Fruit fly (Drosophila melanogaster) whole organism, embryonic: ENCODE measurements around the gene Prp3.

Experiments used
- Ada2b ChIP-seq: fragments of 200-800 bp; sonication (Bioruptor generic); IDR thresholded peaks from 2 replicates; pipeline ENCODE4 v1.3.6; 2022; ENCODE audit warnings: missing biosample characterization, missing genetic modification characterization
- Atf6 ChIP-seq: fragments of 200-800 bp; sonication (Bioruptor generic); IDR thresholded peaks from 2 replicates; pipeline ENCODE4 v1.3.6; 2022; ENCODE audit warnings: missing biosample characterization, missing genetic modification characterization
- Bdp1 ChIP-seq: fragments of 200-800 bp; sonication (Bioruptor generic); optimal IDR thresholded peaks from 3 replicates; lab custom pipeline; 2016; ENCODE audit warnings: missing biosample characterization, missing genetic modification characterization
- CG10274 ChIP-seq: fragments of 200-800 bp; sonication (Bioruptor generic); optimal IDR thresholded peaks from 3 replicates; lab custom pipeline; 2017; ENCODE audit warnings: missing biosample characterization, mild to moderate bottlenecking, missing genetic modification characterization
- CG10366 ChIP-seq: fragments of 200-800 bp; sonication (Bioruptor generic); IDR thresholded peaks from 2 replicates; pipeline ENCODE4 v1.3.6; 2022; ENCODE audit warnings: missing biosample characterization, missing genetic modification characterization
- CG10959 ChIP-seq: fragments of 200-800 bp; sonication (Bioruptor generic); IDR thresholded peaks from 2 replicates; pipeline ENCODE4 v1.3.6; 2022; ENCODE audit warnings: missing biosample characterization, missing genetic modification characterization
- CG11696 ChIP-seq: fragments of 200-800 bp; sonication (Bioruptor generic); IDR thresholded peaks from 2 replicates; pipeline ENCODE4 v1.3.6; 2022; ENCODE audit warnings: missing biosample characterization, missing genetic modification characterization
- CG12155 ChIP-seq: fragments of 200-800 bp; sonication (Bioruptor generic); optimal IDR thresholded peaks from 3 replicates; lab custom pipeline; 2016; ENCODE audit warnings: missing biosample characterization, missing genetic modification characterization
- CG12769 ChIP-seq: fragments of 200-800 bp; sonication (Bioruptor generic); optimal IDR thresholded peaks from 2 replicates; lab custom pipeline; 2019; ENCODE audit warnings: missing biosample characterization, mild to moderate bottlenecking, missing genetic modification characterization, moderate library complexity
- CG13123 ChIP-seq: fragments of 200-800 bp; sonication (Bioruptor generic); optimal IDR thresholded peaks from 2 replicates; lab custom pipeline; 2016; ENCODE audit warnings: missing biosample characterization, missing genetic modification characterization
- CG15514 ChIP-seq: fragments of 200-800 bp; sonication (Bioruptor generic); optimal IDR thresholded peaks from 3 replicates; lab custom pipeline; 2017; ENCODE audit warnings: missing biosample characterization, missing genetic modification characterization, mild to moderate bottlenecking, moderate library complexity, missing genetic modification reagents
- CG16813 ChIP-seq: fragments of 200-800 bp; sonication (Bioruptor generic); IDR thresholded peaks from 3 replicates; pipeline ENCODE4 v1.3.6; 2022; ENCODE audit warnings: missing biosample characterization, missing genetic modification characterization; ENCODE audit not compliant: partially characterized antibody
- CG17361 ChIP-seq: fragments of 200-800 bp; sonication (Bioruptor generic); IDR thresholded peaks from 3 replicates; pipeline ENCODE4 v1.3.6; 2022; ENCODE audit warnings: missing biosample characterization, missing genetic modification characterization
- CG3281 ChIP-seq: fragments of 200-800 bp; sonication (Bioruptor generic); optimal IDR thresholded peaks from 3 replicates; lab custom pipeline; 2017; ENCODE audit warnings: missing biosample characterization, mild to moderate bottlenecking, missing genetic modification characterization
- CG3407 ChIP-seq: fragments of 200-800 bp; sonication (Bioruptor generic); optimal IDR thresholded peaks from 2 replicates; lab custom pipeline; 2018; ENCODE audit warnings: missing biosample characterization, mild to moderate bottlenecking, missing genetic modification characterization
- CG6854 ChIP-seq: fragments of 200-800 bp; sonication (Bioruptor generic); optimal IDR thresholded peaks from 3 replicates; lab custom pipeline; 2017; ENCODE audit warnings: missing biosample characterization, mild to moderate bottlenecking, missing genetic modification characterization
- CG7786 ChIP-seq: fragments of 200-800 bp; sonication (Bioruptor generic); optimal IDR thresholded peaks from 2 replicates; lab custom pipeline; 2016; ENCODE audit warnings: missing biosample characterization, missing genetic modification characterization
- CG7987 ChIP-seq: fragments of 200-800 bp; sonication (Bioruptor generic); optimal IDR thresholded peaks from 2 replicates; lab custom pipeline; 2018; ENCODE audit warnings: missing biosample characterization, mild to moderate bottlenecking, missing genetic modification characterization, moderate library complexity
- CG8944 ChIP-seq: fragments of 200-800 bp; sonication (Bioruptor generic); optimal IDR thresholded peaks from 3 replicates; lab custom pipeline; 2016; ENCODE audit warnings: missing biosample characterization, missing genetic modification characterization
- CG9609 ChIP-seq: fragments of 200-800 bp; sonication (Bioruptor generic); optimal IDR thresholded peaks from 3 replicates; lab custom pipeline; 2016; ENCODE audit warnings: missing biosample characterization, missing genetic modification characterization
- CoRest ChIP-seq: fragments of 200-800 bp; sonication (Bioruptor generic); optimal IDR thresholded peaks from 3 replicates; lab custom pipeline; 2018; ENCODE audit warnings: missing biosample characterization, mild to moderate bottlenecking, missing genetic modification characterization, moderate library complexity
- Dbx ChIP-seq: fragments of 200-800 bp; sonication (Bioruptor generic); IDR thresholded peaks from 3 replicates; pipeline ENCODE4 v1.3.6; 2022; ENCODE audit warnings: missing biosample characterization, missing genetic modification characterization
- Gsc ChIP-seq: fragments of 200-800 bp; sonication (Bioruptor generic); IDR thresholded peaks from 2 replicates; pipeline ENCODE4 v1.3.6; 2022; ENCODE audit warnings: missing biosample characterization, missing genetic modification characterization
- HLHmδ ChIP-seq: fragments of 200-800 bp; sonication (Bioruptor generic); optimal IDR thresholded peaks from 2 replicates; lab custom pipeline; 2018; ENCODE audit warnings: missing biosample characterization, mild to moderate bottlenecking, missing genetic modification characterization, moderate library complexity
- HmgZ ChIP-seq: fragments of 200-800 bp; sonication (Bioruptor generic); optimal IDR thresholded peaks from 2 replicates; lab custom pipeline; 2018; ENCODE audit warnings: missing biosample characterization, mild to moderate bottlenecking, missing genetic modification characterization
- Hmr ChIP-seq: fragments of 200-800 bp; sonication (Bioruptor generic); optimal IDR thresholded peaks from 3 replicates; lab custom pipeline; 2017; ENCODE audit warnings: mild to moderate bottlenecking, missing biosample characterization, missing genetic modification reagents, missing genetic modification characterization
- Lim3 ChIP-seq: fragments of 200-800 bp; sonication (Bioruptor generic); IDR thresholded peaks from 2 replicates; pipeline ENCODE4 v1.3.6; 2022; ENCODE audit warnings: missing biosample characterization, missing genetic modification characterization
- Meics ChIP-seq: fragments of 200-800 bp; sonication (Bioruptor generic); optimal IDR thresholded peaks from 2 replicates; lab custom pipeline; 2017; ENCODE audit warnings: missing biosample characterization, mild to moderate bottlenecking, missing genetic modification characterization
- Poxn ChIP-seq: fragments of 200-800 bp; sonication (Bioruptor generic); IDR thresholded peaks from 2 replicates; pipeline ENCODE4 v1.3.6; 2022; ENCODE audit warnings: missing biosample characterization, missing genetic modification characterization
- Rx ChIP-seq: fragments of 200-800 bp; sonication (Bioruptor generic); IDR thresholded peaks from 2 replicates; pipeline ENCODE4 v1.3.6; 2022; ENCODE audit warnings: missing biosample characterization, missing genetic modification characterization
- Taf1 ChIP-seq: fragments of 200-800 bp; sonication (Bioruptor generic); IDR thresholded peaks from 2 replicates; pipeline ENCODE4 v1.3.6; 2022; ENCODE audit warnings: missing biosample characterization, missing genetic modification characterization
- Tbp ChIP-seq: fragments of >200 bp; optimal IDR thresholded peaks from 2 replicates; lab custom pipeline; 2018; ENCODE audit warnings: missing biosample characterization, missing genetic modification characterization
- Trl ChIP-seq, 3 experiments: fragments of >200 bp in 2 of 3; fragments of 200-800 bp in 1 of 3; sonication (Bioruptor generic) in 1 of 3; optimal IDR thresholded peaks; 2 replicates in 1 of 3; 3 replicates in 2 of 3; lab custom pipeline; 2016 to 2017; ENCODE audit warnings: missing biosample characterization in 1 of 3, missing genetic modification characterization in 1 of 3
- Vsx1 ChIP-seq: fragments of 200-800 bp; sonication (Bioruptor generic); optimal IDR thresholded peaks from 2 replicates; lab custom pipeline; 2017; ENCODE audit warnings: missing biosample characterization, mild to moderate bottlenecking, missing genetic modification characterization, missing genetic modification reagents
- cas ChIP-seq: fragments of 200-800 bp; sonication (Bioruptor generic); IDR thresholded peaks from 2 replicates; pipeline ENCODE4 v1.3.6; 2022; ENCODE audit warnings: missing biosample characterization, missing genetic modification characterization
- crol ChIP-seq: fragments of 200-800 bp; sonication (Bioruptor generic); IDR thresholded peaks from 2 replicates; pipeline ENCODE4 v1.3.6; 2022; ENCODE audit warnings: missing biosample characterization, missing genetic modification characterization
- dati ChIP-seq: fragments of 200-800 bp; sonication (Bioruptor generic); IDR thresholded peaks from 2 replicates; pipeline ENCODE4 v1.3.6; 2022; ENCODE audit warnings: missing biosample characterization, missing genetic modification characterization
- eve ChIP-seq, 2 experiments: fragments of >200 bp; optimal IDR thresholded peaks; 2 replicates each; lab custom pipeline; 2017; ENCODE audit warnings: missing biosample characterization in 2 of 2, missing genetic modification characterization in 2 of 2
- fd3F ChIP-seq: fragments of 200-800 bp; sonication (Bioruptor generic); optimal IDR thresholded peaks from 2 replicates; lab custom pipeline; 2018; ENCODE audit warnings: missing biosample characterization, mild to moderate bottlenecking, missing genetic modification characterization, moderate library complexity
- gcm2 ChIP-seq: fragments of 200-800 bp; sonication (Bioruptor generic); optimal IDR thresholded peaks from 2 replicates; lab custom pipeline; 2016; ENCODE audit warnings: missing biosample characterization, missing genetic modification characterization
- ham ChIP-seq: fragments of 200-800 bp; sonication (Bioruptor generic); IDR thresholded peaks from 2 replicates; pipeline ENCODE4 v1.3.6; 2022; ENCODE audit warnings: missing biosample characterization, missing genetic modification characterization
- nau ChIP-seq: fragments of 200-800 bp; sonication (Bioruptor generic); optimal IDR thresholded peaks from 3 replicates; lab custom pipeline; 2017; ENCODE audit warnings: missing biosample characterization, mild to moderate bottlenecking, missing genetic modification characterization, missing genetic modification reagents
- nom ChIP-seq: fragments of 200-800 bp; sonication (Bioruptor generic); optimal IDR thresholded peaks from 2 replicates; lab custom pipeline; 2017; ENCODE audit warnings: missing biosample characterization, missing genetic modification characterization, mild to moderate bottlenecking, moderate library complexity, missing genetic modification reagents
- org-1 ChIP-seq: fragments of 200-800 bp; sonication (Bioruptor generic); optimal IDR thresholded peaks from 2 replicates; lab custom pipeline; 2017; ENCODE audit warnings: missing biosample characterization, missing genetic modification characterization
- phol ChIP-seq: fragments of 200-800 bp; sonication (Bioruptor generic); optimal IDR thresholded peaks from 3 replicates; lab custom pipeline; 2018; ENCODE audit warnings: missing biosample characterization, mild to moderate bottlenecking, missing genetic modification characterization, moderate library complexity
- schlank ChIP-seq: fragments of 200-800 bp; sonication (Bioruptor generic); optimal IDR thresholded peaks from 2 replicates; lab custom pipeline; 2018; ENCODE audit warnings: missing biosample characterization, mild to moderate bottlenecking, missing genetic modification characterization
- slbo ChIP-seq: fragments of 200-800 bp; sonication (Bioruptor generic); IDR thresholded peaks from 2 replicates; pipeline ENCODE4 v1.3.6; 2022; ENCODE audit warnings: missing biosample characterization, missing genetic modification characterization
- sob ChIP-seq: fragments of 200-800 bp; sonication (Bioruptor generic); IDR thresholded peaks from 2 replicates; pipeline ENCODE4 v1.3.6; 2022; ENCODE audit warnings: missing biosample characterization, missing genetic modification characterization

The Prp3 gene

dm6 chr3L:19902560-19903399 lies 7.3 kb upstream of the Prp3 start (continued):
- TF ChIP-seq HmgZ (tag; lab: Kevin White, UChicago), result peak; percentile 95
- peak; percentile 91 for TF ChIP-seq Dbx
- peak; percentile 92; the same call in 1 of the 2 replicates for TF ChIP-seq Lim3 (GFP tag; lab: Robert Waterston, UW)
- peak; percentile 94 for TF ChIP-seq CG8944 (GFP tag; lab: Kevin White, UChicago)
- peak; percentile 54 for TF ChIP-seq nau
- TF ChIP-seq Hmr (GFP tag; lab: Kevin White, UChicago), result peak; percentile 95
- peak; percentile 90 for TF ChIP-seq CG15514 (GFP tag; lab: Kevin White, UChicago)
- peak; percentile 89 for TF ChIP-seq CG10274 (GFP tag; lab: Kevin White, UChicago)
- TF ChIP-seq CG12155 (GFP tag; lab: Kevin White, UChicago), result peak; percentile 95
- TF ChIP-seq CG16813 (GFP tag; lab: Robert Waterston, UW), result no peak
- TF ChIP-seq Rx (GFP tag; lab: Robert Waterston, UW), result peak; percentile 94
- TF ChIP-seq Tbp (GFP tag; lab: Kevin White, UChicago), result no peak
- TF ChIP-seq sob, result peak; percentile 95
- peak; percentile 90 for TF ChIP-seq CG13123 (GFP tag; lab: Kevin White, UChicago)
- peak; percentile 97 for TF ChIP-seq CG7786 (GFP tag; lab: Kevin White, UChicago)
- TF ChIP-seq slbo (GFP tag; lab: Robert Waterston, UW), result peak; percentile 97
- TF ChIP-seq CG10366, result peak; percentile 94
- peak; percentile 92 for TF ChIP-seq Meics (GFP tag; lab: Kevin White, UChicago)
- peak; percentile 95 for TF ChIP-seq CoRest
- TF ChIP-seq Ada2b, result peak; percentile 77
- peak; percentile 94 for TF ChIP-seq org-1 (GFP tag; lab: Kevin White, UChicago)
- peak; percentile 72 for TF ChIP-seq CG17361
- TF ChIP-seq eve (GFP tag; optimal IDR thresholded peaks at IDR 0.05; lab: Kevin White, UChicago), result peak in 1 of 2 experiments; percentile 96
- TF ChIP-seq crol (GFP tag; lab: Robert Waterston, UW), result peak; percentile 56
- TF ChIP-seq CG3281 (GFP tag; lab: Kevin White, UChicago), result peak; percentile 94
- peak; percentile 80 for TF ChIP-seq CG7987 (GFP tag; lab: Kevin White, UChicago)
- peak; percentile 91; the same call in 1 of the 2 replicates for TF ChIP-seq ham (GFP tag; lab: Robert Waterston, UW)
- TF ChIP-seq Vsx1, result peak; percentile 87
- TF ChIP-seq dati (GFP tag; lab: Robert Waterston, UW), result peak; percentile 67; the same call in 1 of the 2 replicates
- no peak for TF ChIP-seq CG10959 (GFP tag; lab: Robert Waterston, UW)
- TF ChIP-seq CG12769 (tag; lab: Kevin White, UChicago), result peak; percentile 98
- TF ChIP-seq phol (tag; lab: Kevin White, UChicago), result peak; percentile 90
- TF ChIP-seq HLHmδ (GFP tag; lab: Kevin White, UChicago), result no peak
- peak; percentile 87 for TF ChIP-seq Poxn
- TF ChIP-seq cas (GFP tag; lab: Robert Waterston, UW), result peak; percentile 80
- TF ChIP-seq CG6854 (GFP tag; lab: Kevin White, UChicago), result peak; percentile 93
- TF ChIP-seq Trl (optimal IDR thresholded peaks at IDR 0.05; lab: Kevin White, UChicago), result no peak
- peak; percentile 97 for TF ChIP-seq Trl (GFP tag; optimal IDR thresholded peaks at IDR 0.05; lab: Kevin White, UChicago)
- TF ChIP-seq Taf1 (GFP tag; lab: Robert Waterston, UW), result peak; percentile 85
- peak; percentile 81 for TF ChIP-seq CG11696
- peak; percentile 95 for TF ChIP-seq fd3F (GFP tag; lab: Kevin White, UChicago)
- peak; percentile 94 for TF ChIP-seq CG9609
- TF ChIP-seq CG3407 (GFP tag; lab: Kevin White, UChicago), result peak; percentile 85
- TF ChIP-seq Atf6 (GFP tag; lab: Robert Waterston, UW), result peak; percentile 97
- peak; percentile 87 for TF ChIP-seq gcm2 (GFP tag; lab: Kevin White, UChicago)
- TF ChIP-seq nom (GFP tag; lab: Kevin White, UChicago), result peak; percentile 95
- no peak for TF ChIP-seq Gsc
- TF ChIP-seq Bdp1, result peak; percentile 85
- peak; percentile 91 for TF ChIP-seq schlank
- TF ChIP-seq, all 482 proteins: peak for 419
